Fruit fly (Drosophila melanogaster) S2 (cell line): Measurements from ENCODE around the gene VhaM9.7-c.

Experiments used
- CG8478 ChIP-seq: fragments of >200 bp; optimal IDR thresholded peaks from 2 replicates; lab custom pipeline; 2018
- CTCF ChIP-seq, 2 experiments: fragments of >200 bp; optimal IDR thresholded peaks; 2 replicates each; lab custom pipeline; 2018

dm6 chr3L:4215079-4215478 lies 28.4 kb upstream of the VhaM9.7-c start, which contains the start of gene Cpr64Ad:
- no peak for TF ChIP-seq CG8478 (lab: Kevin White, UChicago)
- no peak for TF ChIP-seq CTCF (optimal IDR thresholded peaks at IDR 0.05; lab: Kevin White, UChicago)
